Worm (Caenorhabditis elegans) whole organism, late embryonic: Measurements from ENCODE around the gene T28F12.1.
A peak's percentile ranks its signal among the peaks of the same experiment; 100 is the strongest.

Experiments used
- ama-1 ChIP-seq: fragments of 150-350 bp; optimal IDR thresholded peaks from 2 replicates; lab custom pipeline; 2014
- ceh-34 ChIP-seq: sonication (generic microtip); optimal IDR thresholded peaks from 2 replicates; lab custom pipeline; 2016; ENCODE audit warnings: mild to moderate bottlenecking, missing genetic modification characterization, missing compliant biosample characterization
- fkh-10 ChIP-seq: fragments of 150-350 bp; optimal IDR thresholded peaks from 2 replicates; lab custom pipeline; 2014; ENCODE audit warnings: missing biosample characterization, missing genetic modification reagents, missing genetic modification characterization
- hlh-13 ChIP-seq: fragments of 200-800 bp; sonication (Bioruptor generic); optimal IDR thresholded peaks from 2 replicates; lab custom pipeline; 2018; ENCODE audit warnings: mild to moderate bottlenecking, missing genetic modification characterization, missing compliant biosample characterization
- lin-11 ChIP-seq: fragments of 200-800 bp; sonication (Bioruptor generic); optimal IDR thresholded peaks from 2 replicates; lab custom pipeline; 2018; ENCODE audit warnings: mild to moderate bottlenecking, missing genetic modification characterization, missing compliant biosample characterization
- pag-3 ChIP-seq: sonication (generic microtip); optimal IDR thresholded peaks from 2 replicates; lab custom pipeline; 2016; ENCODE audit warnings: missing compliant biosample characterization, missing genetic modification characterization, borderline replicate concordance
- syd-9 ChIP-seq: sonication (generic microtip); optimal IDR thresholded peaks from 2 replicates; lab custom pipeline; 2016; ENCODE audit warnings: mild to moderate bottlenecking, missing genetic modification characterization, moderate library complexity, missing compliant biosample characterization
- ttx-3 ChIP-seq: sonication (generic microtip); optimal IDR thresholded peaks from 2 replicates; lab custom pipeline; 2016; ENCODE audit warnings: missing genetic modification reagents, missing genetic modification characterization, missing compliant biosample characterization

DNA sequence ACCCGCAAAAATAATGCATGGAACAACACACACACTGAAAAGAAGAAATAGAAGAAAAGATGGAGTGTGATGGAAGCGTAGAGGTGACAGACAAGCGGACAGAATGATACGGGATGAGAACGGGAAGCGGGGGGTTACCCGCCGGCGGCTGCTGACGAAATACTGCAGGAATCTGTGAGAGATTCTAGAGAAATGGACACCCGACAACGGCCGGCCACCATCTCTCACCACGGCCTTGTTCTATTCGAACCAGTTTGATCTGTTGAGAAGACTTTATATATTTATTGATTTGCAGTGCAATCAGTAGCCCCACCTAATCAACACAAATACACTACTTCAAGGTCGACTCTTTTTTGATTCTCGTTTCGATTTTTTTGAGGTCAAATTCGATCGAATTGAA lies 37.6 kb downstream of the T28F12.1 start:
- TF ChIP-seq pag-3 (tag; lab: Kevin White, UChicago): no peak
- no peak for TF ChIP-seq ama-1 (lab: Kevin White, UChicago)
- peak; percentile 21 for TF ChIP-seq ceh-34 (tag; lab: Kevin White, UChicago)
- no peak for TF ChIP-seq ttx-3 (tag; lab: Kevin White, UChicago)
- no peak for TF ChIP-seq lin-11 (tag; lab: Kevin White, UChicago)
- no peak for TF ChIP-seq syd-9 (tag; lab: Kevin White, UChicago)
- no peak for TF ChIP-seq fkh-10 (GFP tag; lab: Kevin White, UChicago)
- no peak for TF ChIP-seq hlh-13 (GFP tag; lab: Kevin White, UChicago)
